Worm (Caenorhabditis elegans): ENCODE measurements around the gene plc-4.

- TF ChIP-seq dao-5 (tag; optimal IDR thresholded peaks at IDR 0.05) (no peak), him-1 (tag; optimal IDR thresholded peaks at IDR 0.05) (no peak), W03F9.2 (tag; optimal IDR thresholded peaks at IDR 0.05) (no peak)
These were observed 9.1 kb upstream of the plc-4 start for ce11 chrIV:7521591-7521990.
